Worm (Caenorhabditis elegans): ENCODE measurements around the gene T19D2.3.

DNA sequence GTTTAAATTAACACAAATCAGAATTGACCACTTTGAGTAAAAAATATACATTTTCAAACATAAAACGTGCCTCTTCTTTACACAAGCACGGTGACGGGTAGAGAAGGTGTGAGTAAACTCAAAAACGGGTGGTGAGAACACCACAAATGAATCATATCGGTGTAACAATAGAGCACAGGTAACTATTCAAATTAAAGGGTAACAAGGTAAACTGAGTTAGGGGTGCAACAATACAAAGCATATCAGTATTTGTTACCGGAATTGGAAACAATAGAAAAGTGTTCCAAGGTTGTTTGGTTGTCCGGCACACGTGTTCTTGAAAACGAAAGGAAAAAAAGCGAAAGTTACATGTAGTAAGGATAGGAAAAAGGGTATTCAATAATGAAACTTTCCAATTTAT is 43.3 kb downstream of the T19D2.3 start:
- TF ChIP-seq nhr-12 (tag; optimal IDR thresholded peaks at IDR 0.05) (no peak), lin-39 (tag; optimal IDR thresholded peaks at IDR 0.05) (no peak), snpc-4 (tag; optimal IDR thresholded peaks at IDR 0.05) (no peak), ztf-11 (tag; optimal IDR thresholded peaks at IDR 0.05) (no peak), elt-3 (tag; optimal IDR thresholded peaks at IDR 0.05) (no peak), lin-11 (tag; optimal IDR thresholded peaks at IDR 0.05) (no peak), unc-39 (tag; optimal IDR thresholded peaks at IDR 0.05) (no peak), lin-13 (GFP tag; optimal IDR thresholded peaks at IDR 0.05) (no peak), unc-62 (GFP tag; optimal IDR thresholded peaks at IDR 0.05) (no peak), mdl-1 (tag; optimal IDR thresholded peaks at IDR 0.05) (no peak)
